Worm (Caenorhabditis elegans) whole organism, L3 larva: ENCODE data around the gene F20G2.2.

Experiments
- ama-1 ChIP-seq: fragments of 150-350 bp; optimal IDR thresholded peaks from 2 replicates; lab custom pipeline; 2018
- ceh-16 ChIP-seq: sonication (generic microtip); optimal IDR thresholded peaks from 2 replicates; lab custom pipeline; 2017; ENCODE audit warnings: missing biosample characterization, missing genetic modification characterization
- elt-3 ChIP-seq, 3 experiments: fragments of 150-350 bp in 1 of 3; sonication (generic microtip) in 2 of 3; optimal IDR thresholded peaks; 2 replicates in 2 of 3; 4 replicates in 1 of 3; lab custom pipeline; 2014 to 2017; ENCODE audit warnings: missing biosample characterization in 3 of 3, missing genetic modification characterization in 3 of 3
- lin-39 ChIP-seq: fragments of 150-350 bp; optimal IDR thresholded peaks from 2 replicates; lab custom pipeline; 2018; ENCODE audit warnings: missing biosample characterization, missing genetic modification reagents, missing genetic modification characterization
- nhr-12 ChIP-seq: fragments of 150-350 bp; optimal IDR thresholded peaks from 2 replicates; lab custom pipeline; 2014; ENCODE audit warnings: missing biosample characterization, missing genetic modification characterization
- nhr-237 ChIP-seq: fragments of 150-350 bp; optimal IDR thresholded peaks from 2 replicates; lab custom pipeline; 2014; ENCODE audit warnings: missing biosample characterization, missing genetic modification characterization
- pha-4 ChIP-seq: fragments of 150-350 bp; optimal IDR thresholded peaks from 2 replicates; lab custom pipeline; 2014; ENCODE audit warnings: missing biosample characterization, missing genetic modification reagents, missing genetic modification characterization
- snpc-4 ChIP-seq: fragments of 150-350 bp; optimal IDR thresholded peaks from 2 replicates; lab custom pipeline; 2014; ENCODE audit warnings: missing biosample characterization, missing genetic modification characterization
- zag-1 ChIP-seq: fragments of 150-350 bp; optimal IDR thresholded peaks from 2 replicates; lab custom pipeline; 2014; ENCODE audit warnings: missing biosample characterization, missing genetic modification characterization

DNA sequence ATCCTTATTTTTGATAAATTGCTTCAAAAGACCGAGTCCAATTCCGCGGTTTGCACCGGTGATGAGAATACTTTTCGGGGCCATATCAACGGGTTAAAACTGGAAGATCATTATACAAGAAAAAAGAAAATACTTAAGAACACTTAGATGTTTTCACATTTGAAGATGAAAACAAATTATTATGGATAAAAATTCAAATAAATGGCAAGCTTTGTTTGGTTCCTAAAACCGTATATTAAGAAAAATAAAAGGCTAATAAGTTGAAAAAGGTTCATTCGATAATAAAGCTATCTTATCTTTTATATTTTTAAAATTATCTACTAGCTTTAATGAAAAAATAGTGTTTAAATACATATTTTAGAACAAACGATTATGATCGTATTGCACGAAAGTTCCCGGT lies 2.7 kb downstream of the F20G2.2 start, which contains the start of gene F20G2.1:
- no peak for TF ChIP-seq zag-1 (tag; lab: Kevin White, UChicago)
- no peak for TF ChIP-seq elt-3 (tag; optimal IDR thresholded peaks at IDR 0.05; lab: Kevin White, UChicago)
- TF ChIP-seq snpc-4 (tag; lab: Kevin White, UChicago): no peak
- TF ChIP-seq ama-1 (lab: Kevin White, UChicago): no peak
- TF ChIP-seq nhr-12: no peak
- TF ChIP-seq lin-39 (tag; lab: Kevin White, UChicago): no peak
- no peak for TF ChIP-seq nhr-237
- no peak for TF ChIP-seq ceh-16 (tag; lab: Kevin White, UChicago)
- no peak for TF ChIP-seq pha-4
